Worm (Caenorhabditis elegans): ENCODE results near the gene Y105C5B.20.

The Y105C5B.20 gene

ce11 chrIV:15961069-15961468, 33.3 kb downstream of the Y105C5B.20 start:
- no peak for TF ChIP-seq rnt-1 (tag; optimal IDR thresholded peaks at IDR 0.05)
- no peak for TF ChIP-seq F16B12.6 (tag; optimal IDR thresholded peaks at IDR 0.05)
- TF ChIP-seq nhr-20 (tag; optimal IDR thresholded peaks at IDR 0.05): no peak
- no peak for TF ChIP-seq pax-3 (tag; optimal IDR thresholded peaks at IDR 0.05)
- no peak for TF ChIP-seq unc-30 (tag; optimal IDR thresholded peaks at IDR 0.05)

ce11 chrIV:15955349-15955748, 39.1 kb downstream of the Y105C5B.20 start:
- no peak for TF ChIP-seq irx-1 (tag; optimal IDR thresholded peaks at IDR 0.05)
- no peak for TF ChIP-seq mdl-1 (tag; optimal IDR thresholded peaks at IDR 0.05)
- no peak for TF ChIP-seq lin-15B (tag; optimal IDR thresholded peaks at IDR 0.05)
- TF ChIP-seq nhr-71 (tag; optimal IDR thresholded peaks at IDR 0.05): no peak
- TF ChIP-seq nhr-19 (GFP tag; conservative IDR thresholded peaks at IDR 0.05): no peak
- TF ChIP-seq unc-130 (tag; optimal IDR thresholded peaks at IDR 0.05): no peak
- no peak for TF ChIP-seq C16A3.4 (tag; optimal IDR thresholded peaks at IDR 0.05)
- TF ChIP-seq egl-13 (tag; optimal IDR thresholded peaks at IDR 0.05): no peak
- TF ChIP-seq swsn-7 (tag; optimal IDR thresholded peaks at IDR 0.05): no peak
- TF ChIP-seq ama-1 (optimal IDR thresholded peaks at IDR 0.05): no peak
- TF ChIP-seq egl-27 (tag; optimal IDR thresholded peaks at IDR 0.05): no peak
- TF ChIP-seq Y116A8C.19 (tag; optimal IDR thresholded peaks at IDR 0.05; ENCODE audit: borderline replicate concordance): no peak
- TF ChIP-seq ets-5 (GFP tag; IDR thresholded peaks at IDR 0.05): no peak
- no peak for TF ChIP-seq unc-98 (GFP tag; IDR thresholded peaks at IDR 0.05)
- TF ChIP-seq nhr-84 (tag; optimal IDR thresholded peaks at IDR 0.05): no peak
- no peak for TF ChIP-seq fkh-4 (tag; optimal IDR thresholded peaks at IDR 0.05; ENCODE audit: borderline replicate concordance)
- TF ChIP-seq nhr-77 (tag; optimal IDR thresholded peaks at IDR 0.05): no peak
- TF ChIP-seq snpc-4 (tag; optimal IDR thresholded peaks at IDR 0.05): no peak
- no peak for TF ChIP-seq ces-1 (GFP tag; optimal IDR thresholded peaks at IDR 0.05)
- TF ChIP-seq fos-1 (tag; optimal IDR thresholded peaks at IDR 0.05): no peak

ce11 chrIV:15953689-15954088, 40.7 kb downstream of the Y105C5B.20 start:
- TF ChIP-seq efl-3 (GFP tag; optimal IDR thresholded peaks at IDR 0.05) (no peak), snu-23 (GFP tag; optimal IDR thresholded peaks at IDR 0.05) (no peak), zip-4 (GFP tag; optimal IDR thresholded peaks at IDR 0.05) (no peak), aly-2 (tag; optimal IDR thresholded peaks at IDR 0.05) (no peak), lir-3 (tag; optimal IDR thresholded peaks at IDR 0.05; ENCODE audit: poor library complexity) (no peak), nhr-77 (tag; optimal IDR thresholded peaks at IDR 0.05) (no peak), elt-3 (tag; optimal IDR thresholded peaks at IDR 0.05) (no peak), lsy-2 (tag; optimal IDR thresholded peaks at IDR 0.05) (no peak), ztf-4 (tag; optimal IDR thresholded peaks at IDR 0.05) (no peak), unc-98 (GFP tag; IDR thresholded peaks at IDR 0.05) (no peak), ces-1 (GFP tag; optimal IDR thresholded peaks at IDR 0.05) (no peak), hlh-4 (tag; optimal IDR thresholded peaks at IDR 0.05) (no peak), nhr-28 (tag; optimal IDR thresholded peaks at IDR 0.05) (no peak)

ce11 chrIV:15951640-15952039, 42.8 kb downstream of the Y105C5B.20 start, which contains the start of gene Y105C5B.15:
Gene Y105C5B.15 (plus strand): TSS chrIV:15951936.
- TF ChIP-seq fkh-4 (tag; optimal IDR thresholded peaks at IDR 0.05; ENCODE audit: borderline replicate concordance): no peak
- no peak for TF ChIP-seq C34B4.2 (tag; optimal IDR thresholded peaks at IDR 0.05)
- TF ChIP-seq grh-1 (GFP tag; IDR thresholded peaks at IDR 0.05): no peak
- no peak for TF ChIP-seq efl-1 (optimal IDR thresholded peaks at IDR 0.05)
- no peak for TF ChIP-seq efl-1 (GFP tag; optimal IDR thresholded peaks at IDR 0.05 in 1 of 2)
- TF ChIP-seq elt-2 (tag; optimal IDR thresholded peaks at IDR 0.05): peak; percentile 10
- no peak for TF ChIP-seq efl-3 (GFP tag; optimal IDR thresholded peaks at IDR 0.05)
- TF ChIP-seq ceh-8 (GFP tag; optimal IDR thresholded peaks at IDR 0.05): no peak

Data from whole organism, L1 larva.